Fruit fly (Drosophila melanogaster) S2 (cell line): ENCODE measurements around the gene CG5194.

Experiments
- CG8478 ChIP-seq: fragments of >200 bp; optimal IDR thresholded peaks from 2 replicates; lab custom pipeline; 2018
- CTCF ChIP-seq, 2 experiments: fragments of >200 bp; optimal IDR thresholded peaks; 2 replicates each; lab custom pipeline; 2018

DNA sequence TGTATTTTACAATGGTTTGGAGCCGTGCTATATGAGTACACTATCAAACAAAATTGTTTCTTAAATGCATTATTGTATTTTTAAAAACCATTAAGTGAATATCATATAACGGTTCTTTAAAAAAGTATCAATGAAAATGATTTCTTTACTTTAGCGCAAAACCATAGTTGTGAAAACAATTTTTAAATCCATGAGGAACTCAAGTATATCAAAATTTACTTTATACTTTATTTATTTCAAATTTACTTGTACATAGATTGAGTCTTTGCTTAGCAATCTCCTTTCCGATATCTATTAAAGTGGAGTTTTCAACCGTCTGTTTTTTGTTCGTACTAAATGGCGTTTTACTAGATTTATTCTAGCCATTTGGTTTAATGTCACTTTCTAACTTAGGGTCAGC, 37.4 kb upstream of the CG5194 start, which contains the start of gene Argk2:
- TF ChIP-seq CG8478 (no peak), CTCF (optimal IDR thresholded peaks at IDR 0.05; lab: Kevin White, UChicago) (peak in 1 of 2 experiments; percentile 60)
